Fruit fly (Drosophila melanogaster) whole organism, embryonic: ENCODE data around the gene CG15263.

Experiments
- ATbp ChIP-seq: fragments of 200-800 bp; sonication (Bioruptor generic); optimal IDR thresholded peaks from 2 replicates; lab custom pipeline; 2017; ENCODE audit warnings: missing biosample characterization, mild to moderate bottlenecking, missing genetic modification characterization, missing genetic modification reagents
- CG1024 ChIP-seq: fragments of 200-800 bp; sonication (Bioruptor generic); IDR thresholded peaks from 2 replicates; pipeline ENCODE4 v1.3.6; 2022; ENCODE audit warnings: missing biosample characterization, missing genetic modification characterization
- CG10979 ChIP-seq: fragments of 200-800 bp; sonication (Bioruptor generic); optimal IDR thresholded peaks from 2 replicates; lab custom pipeline; 2018; ENCODE audit warnings: missing biosample characterization, mild to moderate bottlenecking, missing genetic modification characterization, moderate library complexity
- CG12071 ChIP-seq: fragments of 200-800 bp; sonication (Bioruptor generic); optimal IDR thresholded peaks from 3 replicates; lab custom pipeline; 2018; ENCODE audit warnings: missing biosample characterization, mild to moderate bottlenecking, missing genetic modification characterization
- CG12104 ChIP-seq: fragments of 200-800 bp; sonication (Bioruptor generic); optimal IDR thresholded peaks from 3 replicates; lab custom pipeline; 2016; ENCODE audit warnings: missing biosample characterization, missing genetic modification characterization
- CG12299 ChIP-seq: fragments of 200-800 bp; sonication (Bioruptor generic); optimal IDR thresholded peaks from 2 replicates; lab custom pipeline; 2018; ENCODE audit warnings: missing biosample characterization, mild to moderate bottlenecking, missing genetic modification characterization
- CG13296 ChIP-seq: fragments of 200-800 bp; sonication (Bioruptor generic); optimal IDR thresholded peaks from 3 replicates; lab custom pipeline; 2018; ENCODE audit warnings: missing biosample characterization, mild to moderate bottlenecking, missing genetic modification characterization
- CG15269 ChIP-seq: fragments of 200-800 bp; sonication (Bioruptor generic); optimal IDR thresholded peaks from 2 replicates; lab custom pipeline; 2018; ENCODE audit warnings: missing biosample characterization, mild to moderate bottlenecking, missing genetic modification characterization, moderate library complexity
- CG15479 ChIP-seq: fragments of 200-800 bp; sonication (Bioruptor generic); optimal IDR thresholded peaks from 3 replicates; lab custom pipeline; 2019; ENCODE audit warnings: missing biosample characterization, mild to moderate bottlenecking, missing genetic modification characterization, moderate library complexity
- CG17328 ChIP-seq: fragments of 200-800 bp; sonication (Bioruptor generic); IDR thresholded peaks from 2 replicates; pipeline ENCODE4 v1.3.6; 2022; ENCODE audit warnings: missing biosample characterization, missing genetic modification characterization
- CG17568 ChIP-seq: fragments of 200-800 bp; sonication (Bioruptor generic); optimal IDR thresholded peaks from 2 replicates; lab custom pipeline; 2018; ENCODE audit warnings: missing biosample characterization, mild to moderate bottlenecking, missing genetic modification characterization, moderate library complexity
- CG17912 ChIP-seq: fragments of 200-800 bp; sonication (Bioruptor generic); optimal IDR thresholded peaks from 2 replicates; lab custom pipeline; 2018; ENCODE audit warnings: missing biosample characterization, mild to moderate bottlenecking, missing genetic modification characterization
- CG18011 ChIP-seq: fragments of 200-800 bp; sonication (Bioruptor generic); optimal IDR thresholded peaks from 2 replicates; lab custom pipeline; 2017; ENCODE audit warnings: missing biosample characterization, missing genetic modification characterization, mild to moderate bottlenecking, moderate library complexity, missing genotype
- CG18599 ChIP-seq: fragments of 200-800 bp; sonication (Bioruptor generic); optimal IDR thresholded peaks from 3 replicates; lab custom pipeline; 2017; ENCODE audit warnings: missing biosample characterization, missing genetic modification characterization, mild to moderate bottlenecking, moderate library complexity, missing genetic modification reagents
- CG2116 ChIP-seq: fragments of 200-800 bp; sonication (Bioruptor generic); optimal IDR thresholded peaks from 3 replicates; lab custom pipeline; 2018; ENCODE audit warnings: missing biosample characterization, mild to moderate bottlenecking, missing genetic modification characterization
- CG2678 ChIP-seq: fragments of 200-800 bp; sonication (Bioruptor generic); optimal IDR thresholded peaks from 3 replicates; lab custom pipeline; 2019; ENCODE audit warnings: missing biosample characterization, mild to moderate bottlenecking, missing genetic modification characterization, moderate library complexity
- CG32532 ChIP-seq: fragments of 200-800 bp; sonication (Bioruptor generic); IDR thresholded peaks from 2 replicates; pipeline ENCODE4 v1.3.6; 2022; ENCODE audit warnings: missing biosample characterization, missing genetic modification characterization
- CG4617 ChIP-seq: fragments of 200-800 bp; sonication (Bioruptor generic); optimal IDR thresholded peaks from 3 replicates; lab custom pipeline; 2016; ENCODE audit warnings: missing biosample characterization, missing genetic modification characterization, borderline replicate concordance
- CG5245 ChIP-seq: fragments of 200-800 bp; sonication (Bioruptor generic); optimal IDR thresholded peaks from 3 replicates; lab custom pipeline; 2016; ENCODE audit warnings: missing biosample characterization, missing genetic modification characterization
- CG5953 ChIP-seq: fragments of 200-800 bp; sonication (Bioruptor generic); IDR thresholded peaks from 2 replicates; pipeline ENCODE4 v1.3.6; 2022; ENCODE audit warnings: missing biosample characterization, missing genetic modification characterization
- CG6683 ChIP-seq: fragments of 200-800 bp; sonication (Bioruptor generic); optimal IDR thresholded peaks from 2 replicates; lab custom pipeline; 2017; ENCODE audit warnings: missing biosample characterization, mild to moderate bottlenecking, missing genetic modification characterization, missing genetic modification reagents
- CG7357 ChIP-seq: fragments of 200-800 bp; sonication (Bioruptor generic); IDR thresholded peaks from 3 replicates; pipeline ENCODE4 v1.3.6; 2022; ENCODE audit warnings: missing biosample characterization, missing genetic modification characterization
- CG8290 ChIP-seq, 3 experiments: fragments of 200-800 bp; sonication (Bioruptor generic); optimal IDR thresholded peaks; 2 replicates each; lab custom pipeline; 2016 to 2019; ENCODE audit warnings: missing biosample characterization in 3 of 3, missing genetic modification characterization in 3 of 3, mild to moderate bottlenecking in 2 of 3, moderate library complexity in 1 of 3
- CG9215 ChIP-seq: fragments of 200-800 bp; sonication (Bioruptor generic); IDR thresholded peaks from 2 replicates; pipeline ENCODE4 v1.3.6; 2022; ENCODE audit warnings: missing biosample characterization, missing genetic modification characterization
- CHES-1-like ChIP-seq: fragments of 200-800 bp; sonication (Bioruptor generic); optimal IDR thresholded peaks from 2 replicates; lab custom pipeline; 2016; ENCODE audit warnings: missing biosample characterization, missing genetic modification characterization
- CTCF ChIP-seq: fragments of 200-800 bp; sonication (Bioruptor generic); optimal IDR thresholded peaks from 2 replicates; lab custom pipeline; 2017; ENCODE audit warnings: missing biosample characterization, mild to moderate bottlenecking, missing genetic modification characterization, moderate library complexity
- CrebB ChIP-seq: fragments of 200-800 bp; sonication (Bioruptor generic); optimal IDR thresholded peaks from 3 replicates; lab custom pipeline; 2018; ENCODE audit warnings: missing biosample characterization, mild to moderate bottlenecking, missing genetic modification characterization
- Dbx ChIP-seq: fragments of 200-800 bp; sonication (Bioruptor generic); IDR thresholded peaks from 3 replicates; pipeline ENCODE4 v1.3.6; 2022; ENCODE audit warnings: missing biosample characterization, missing genetic modification characterization
- Hsf ChIP-seq: fragments of 200-800 bp; sonication (Bioruptor generic); optimal IDR thresholded peaks from 3 replicates; lab custom pipeline; 2016; ENCODE audit warnings: missing biosample characterization, missing genetic modification characterization
- Kr ChIP-seq: fragments of 200-800 bp; sonication (Bioruptor generic); optimal IDR thresholded peaks from 2 replicates; lab custom pipeline; 2017; ENCODE audit warnings: missing biosample characterization, mild to moderate bottlenecking, missing genetic modification characterization
- Max ChIP-seq: fragments of 200-800 bp; sonication (Bioruptor generic); optimal IDR thresholded peaks from 2 replicates; lab custom pipeline; 2016; ENCODE audit warnings: missing biosample characterization, mild to moderate bottlenecking, missing genetic modification characterization
- Med ChIP-seq: fragments of 200-800 bp; sonication (Bioruptor generic); peaks from one replicate; lab custom pipeline; 2016; ENCODE audit warnings: missing biosample characterization, missing genetic modification characterization, mild to moderate bottlenecking, inconsistent platforms, moderate library complexity
- PHDP ChIP-seq: fragments of 200-800 bp; sonication (Bioruptor generic); optimal IDR thresholded peaks from 3 replicates; lab custom pipeline; 2018; ENCODE audit warnings: missing biosample characterization, mild to moderate bottlenecking, missing genetic modification characterization, moderate library complexity
- Pdp1 ChIP-seq, 2 experiments: fragments of 200-800 bp; sonication (Bioruptor generic); optimal IDR thresholded peaks; 3 replicates each; lab custom pipeline; 2016; ENCODE audit warnings: missing biosample characterization in 2 of 2, missing genetic modification characterization in 2 of 2, mild to moderate bottlenecking in 1 of 2, moderate library complexity in 1 of 2
- Stat92E ChIP-seq, 3 experiments: fragments of >200 bp in 2 of 3; fragments of 200-800 bp in 1 of 3; sonication (Bioruptor generic) in 1 of 3; optimal IDR thresholded peaks; 2 replicates each; lab custom pipeline; 2017 to 2019; ENCODE audit warnings: missing biosample characterization in 3 of 3, missing genetic modification characterization in 3 of 3, mild to moderate bottlenecking in 1 of 3, moderate library complexity in 1 of 3
- Usf ChIP-seq: fragments of 200-800 bp; sonication (Bioruptor generic); optimal IDR thresholded peaks from 2 replicates; lab custom pipeline; 2017; ENCODE audit warnings: missing genotype, missing biosample characterization, missing genetic modification characterization
- ap ChIP-seq: fragments of 200-800 bp; sonication (Bioruptor generic); IDR thresholded peaks from 2 replicates; pipeline ENCODE4 v1.3.6; 2022; ENCODE audit warnings: missing biosample characterization, missing genetic modification characterization
- az2 ChIP-seq: fragments of 200-800 bp; sonication (Bioruptor generic); optimal IDR thresholded peaks from 3 replicates; lab custom pipeline; 2016; ENCODE audit warnings: missing biosample characterization, missing genetic modification characterization
- btn ChIP-seq: fragments of 200-800 bp; sonication (Bioruptor generic); optimal IDR thresholded peaks from 2 replicates; lab custom pipeline; 2016; ENCODE audit warnings: missing biosample characterization, missing genetic modification characterization
- cg ChIP-seq: fragments of 200-800 bp; sonication (Bioruptor generic); optimal IDR thresholded peaks from 3 replicates; lab custom pipeline; 2019; ENCODE audit warnings: missing biosample characterization, mild to moderate bottlenecking, missing genetic modification characterization, moderate library complexity
- dm ChIP-seq: fragments of 200-800 bp; sonication (Bioruptor generic); optimal IDR thresholded peaks from 3 replicates; lab custom pipeline; 2016; ENCODE audit warnings: missing biosample characterization, missing genetic modification characterization
- esg ChIP-seq: fragments of 200-800 bp; sonication (Bioruptor generic); conservative IDR thresholded peaks from 2 replicates; pipeline ENCODE4 v1.3.6; 2022; ENCODE audit warnings: missing biosample characterization, missing genetic modification characterization
- grn ChIP-seq: fragments of 200-800 bp; sonication (Bioruptor generic); optimal IDR thresholded peaks from 3 replicates; lab custom pipeline; 2017; ENCODE audit warnings: missing biosample characterization, missing genetic modification characterization
- inv ChIP-seq: fragments of 200-800 bp; sonication (Bioruptor generic); IDR thresholded peaks from 2 replicates; pipeline ENCODE4 v1.3.6; 2022; ENCODE audit warnings: missing biosample characterization, missing genetic modification characterization; ENCODE audit not compliant: partially characterized antibody
- lab ChIP-seq: fragments of 200-800 bp; sonication (Bioruptor generic); optimal IDR thresholded peaks from 3 replicates; lab custom pipeline; 2017; ENCODE audit warnings: missing biosample characterization, missing genetic modification characterization, mild to moderate bottlenecking, moderate library complexity, missing genetic modification reagents
- mirr ChIP-seq: fragments of 200-800 bp; sonication (Bioruptor generic); optimal IDR thresholded peaks from 3 replicates; lab custom pipeline; 2018; ENCODE audit warnings: missing biosample characterization, mild to moderate bottlenecking, missing genetic modification characterization
- pum ChIP-seq: fragments of 200-800 bp; sonication (Bioruptor generic); optimal IDR thresholded peaks from 2 replicates; lab custom pipeline; 2016; ENCODE audit warnings: missing biosample characterization, missing genetic modification characterization
- row ChIP-seq: fragments of 200-800 bp; sonication (Bioruptor generic); IDR thresholded peaks from 3 replicates; pipeline ENCODE4 v1.3.6; 2022; ENCODE audit warnings: missing biosample characterization, missing genetic modification characterization
- sens ChIP-seq: fragments of 200-800 bp; sonication (Bioruptor generic); peaks from one replicate; lab custom pipeline; 2016; ENCODE audit warnings: missing biosample characterization, missing genetic modification characterization
- tin ChIP-seq: fragments of 200-800 bp; sonication (Bioruptor generic); optimal IDR thresholded peaks from 3 replicates; lab custom pipeline; 2016; ENCODE audit warnings: missing biosample characterization, missing genetic modification characterization

CG15263 gene

dm6 chr2L:15325555-15326285 lies 40.9 kb downstream of the CG15263 start (continued):
- TF ChIP-seq Stat92E (GFP tag; optimal IDR thresholded peaks at IDR 0.05; lab: Kevin White, UChicago) = no peak
- TF ChIP-seq Pdp1 (GFP tag; optimal IDR thresholded peaks at IDR 0.05; lab: Kevin White, UChicago) = peak in 1 of 2 experiments; percentile 46
- no peak for TF ChIP-seq CG18599 (GFP tag; lab: Kevin White, UChicago)
- no peak for TF ChIP-seq ATbp (GFP tag; lab: Kevin White, UChicago)
- no peak for TF ChIP-seq dm
- TF ChIP-seq mirr (GFP tag; lab: Kevin White, UChicago) = no peak
- no peak for TF ChIP-seq CG15269
- TF ChIP-seq Max = no peak
- TF ChIP-seq CG9215 (GFP tag; lab: Robert Waterston, UW) = no peak
- no peak for TF ChIP-seq Usf (GFP tag; lab: Kevin White, UChicago)
- TF ChIP-seq CG6683 (GFP tag; lab: Kevin White, UChicago) = no peak
- no peak for TF ChIP-seq CrebB (tag; lab: Kevin White, UChicago)
- no peak for TF ChIP-seq CG12104 (GFP tag; lab: Kevin White, UChicago)
- no peak for TF ChIP-seq CG18011
- TF ChIP-seq inv (GFP tag; lab: Robert Waterston, UW) = no peak
- TF ChIP-seq CG4617 (GFP tag; lab: Kevin White, UChicago) = no peak
- peak; percentile 52 for TF ChIP-seq Med
- no peak for TF ChIP-seq grn (GFP tag; lab: Kevin White, UChicago)
- no peak for TF ChIP-seq CG17568
- no peak for TF ChIP-seq CHES-1-like (GFP tag; lab: Kevin White, UChicago)
- no peak for TF ChIP-seq CG7357 (GFP tag; lab: Robert Waterston, UW)
- TF ChIP-seq CG15479 (GFP tag; lab: Kevin White, UChicago) = peak; percentile 62
- TF ChIP-seq Hsf (GFP tag; lab: Kevin White, UChicago) = no peak
- peak; percentile 55 for TF ChIP-seq Kr (GFP tag; lab: Kevin White, UChicago)
- TF ChIP-seq az2 = no peak
- TF ChIP-seq CG17912 (GFP tag; lab: Kevin White, UChicago) = no peak
- TF ChIP-seq CG2678 (tag; lab: Kevin White, UChicago) = no peak
- TF ChIP-seq CG32532 (GFP tag; lab: Robert Waterston, UW) = no peak
- TF ChIP-seq CG5953 (GFP tag; lab: Robert Waterston, UW) = no peak
- no peak for TF ChIP-seq cg
- no peak for TF ChIP-seq CG2116 (GFP tag; lab: Kevin White, UChicago)
- TF ChIP-seq CG8290 (GFP tag; optimal IDR thresholded peaks at IDR 0.05; lab: Kevin White, UChicago) = no peak
- no peak for TF ChIP-seq CG8290 (tag; optimal IDR thresholded peaks at IDR 0.05; lab: Kevin White, UChicago)
- no peak for TF ChIP-seq CTCF (GFP tag; lab: Kevin White, UChicago)
- TF ChIP-seq Dbx (GFP tag; lab: Robert Waterston, UW) = no peak
- no peak for TF ChIP-seq esg (GFP tag; lab: Robert Waterston, UW)
- no peak for TF ChIP-seq CG1024
- TF ChIP-seq CG5245 (GFP tag; lab: Kevin White, UChicago) = no peak
- TF ChIP-seq CG10979 (tag; lab: Kevin White, UChicago) = peak; percentile 0
- TF ChIP-seq sens = peak; percentile 76
- no peak for TF ChIP-seq ap
- no peak for TF ChIP-seq pum (GFP tag; lab: Kevin White, UChicago)
- no peak for TF ChIP-seq PHDP
- no peak for TF ChIP-seq CG12071
- no peak for TF ChIP-seq CG12299 (tag; lab: Kevin White, UChicago)
- no peak for TF ChIP-seq lab (GFP tag; lab: Kevin White, UChicago)
- TF ChIP-seq CG13296 (GFP tag; lab: Kevin White, UChicago) = no peak
- TF ChIP-seq CG17328 (GFP tag; lab: Robert Waterston, UW) = peak; percentile 40; the same call in 1 of the 2 replicates
- no peak for TF ChIP-seq btn
- TF ChIP-seq row (GFP tag; lab: Robert Waterston, UW) = no peak
- TF ChIP-seq tin (GFP tag; lab: Kevin White, UChicago) = no peak
